Fruit fly (Drosophila melanogaster): Measurements from ENCODE around the gene Jig.
A peak's percentile ranks its signal among the peaks of the same experiment; 100 is the strongest.

The Jig gene

DNA sequence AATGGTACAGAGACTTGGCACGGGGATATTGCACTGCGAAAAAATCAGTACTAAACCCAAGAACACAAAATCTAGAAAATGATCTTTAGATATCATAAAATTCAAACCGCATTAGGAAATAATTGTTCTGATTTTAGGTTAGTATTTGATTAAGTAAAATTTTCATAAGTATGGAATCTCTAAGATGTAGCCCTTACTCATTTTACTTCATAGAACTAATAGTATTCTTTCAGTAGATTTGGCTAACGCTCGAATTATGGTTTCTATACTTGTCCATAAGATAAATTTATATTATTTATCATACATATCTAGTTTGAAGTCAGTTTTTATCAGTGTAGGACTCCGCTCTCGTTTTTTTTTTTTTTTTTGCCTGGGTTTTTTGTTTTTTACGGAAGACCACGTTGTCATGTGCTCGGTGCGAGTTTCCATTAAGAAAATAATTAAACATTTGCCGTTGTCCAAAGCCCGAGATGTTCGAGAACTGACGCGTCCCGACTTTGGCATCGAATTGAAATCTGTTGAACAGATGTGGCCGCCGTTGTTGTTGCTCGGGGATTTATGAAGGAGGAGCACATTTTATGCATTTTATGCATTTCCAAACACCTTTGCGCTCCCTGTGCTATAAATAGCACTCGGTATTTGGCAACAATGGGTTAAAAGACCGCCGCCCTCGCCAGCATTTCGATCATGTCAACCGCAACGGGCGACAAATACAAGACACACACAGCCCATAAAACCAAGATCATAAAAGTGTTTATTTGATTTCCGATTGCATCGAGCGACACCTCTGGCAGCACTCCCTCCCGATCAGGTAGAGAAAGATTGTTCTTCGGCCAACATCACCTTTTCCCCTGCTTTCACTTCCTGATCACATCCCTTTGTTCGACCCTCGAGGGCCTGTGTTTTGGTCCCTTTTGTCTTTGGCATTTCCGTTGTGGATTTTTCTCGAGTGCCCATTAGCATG lies 26.0 kb downstream of the Jig start (continued):
- no peak for TF ChIP-seq CG12219 (GFP tag; optimal IDR thresholded peaks at IDR 0.05)
- TF ChIP-seq Xrp1 (GFP tag; IDR thresholded peaks at IDR 0.05): peak; percentile 39; the same call in 1 of the 2 replicates
- TF ChIP-seq zen (tag; optimal IDR thresholded peaks at IDR 0.05): peak; percentile 27
- peak; percentile 46; the same call in 2 of the 3 replicates for TF ChIP-seq CG17361 (GFP tag; IDR thresholded peaks at IDR 0.05)
- TF ChIP-seq Sox102F (GFP tag; optimal IDR thresholded peaks at IDR 0.05): peak; percentile 16
- peak; percentile 15 for TF ChIP-seq Oli (tag; optimal IDR thresholded peaks at IDR 0.05)
- no peak for TF ChIP-seq her (GFP tag; optimal IDR thresholded peaks at IDR 0.05)
- no peak for TF ChIP-seq ci (GFP tag; IDR thresholded peaks at IDR 0.05)
- no peak for TF ChIP-seq toy (GFP tag; IDR thresholded peaks at IDR 0.05)
- no peak for TF ChIP-seq CG42726 (GFP tag; IDR thresholded peaks at IDR 0.05; ENCODE audit: partially characterized antibody)
- TF ChIP-seq CG18011 (GFP tag; optimal IDR thresholded peaks at IDR 0.05): no peak
- no peak for TF ChIP-seq stc (GFP tag; IDR thresholded peaks at IDR 0.05)
- TF ChIP-seq CG4404 (GFP tag; IDR thresholded peaks at IDR 0.05): peak; percentile 45
- TF ChIP-seq CG17829 (tag; optimal IDR thresholded peaks at IDR 0.05): peak; percentile 33
- peak; percentile 54 for TF ChIP-seq CG16815 (GFP tag; optimal IDR thresholded peaks at IDR 0.05)
- TF ChIP-seq CG5180 (GFP tag; optimal IDR thresholded peaks at IDR 0.05): no peak
- TF ChIP-seq Ssrp (tag; optimal IDR thresholded peaks at IDR 0.05): peak; percentile 26
- peak; percentile 46 for TF ChIP-seq tio (GFP tag; optimal IDR thresholded peaks at IDR 0.05)
- peak; percentile 11 for TF ChIP-seq CG1602 (GFP tag; optimal IDR thresholded peaks at IDR 0.05)
- TF ChIP-seq gcm (GFP tag; optimal IDR thresholded peaks at IDR 0.05): peak; percentile 9
- TF ChIP-seq grau (tag; optimal IDR thresholded peaks at IDR 0.05): peak; percentile 24
- no peak for TF ChIP-seq CG13123 (GFP tag; optimal IDR thresholded peaks at IDR 0.05)
- TF ChIP-seq CG15514 (GFP tag; optimal IDR thresholded peaks at IDR 0.05): no peak
- TF ChIP-seq tll (GFP tag; optimal IDR thresholded peaks at IDR 0.05): peak in 1 of 2 experiments; percentile 92
- TF ChIP-seq CG8924 (tag; optimal IDR thresholded peaks at IDR 0.05): peak; percentile 26
- no peak for TF ChIP-seq ase (GFP tag; IDR thresholded peaks at IDR 0.05)
- peak; percentile 9 for TF ChIP-seq CG10267 (tag; optimal IDR thresholded peaks at IDR 0.05)
- no peak for TF ChIP-seq Scr (GFP tag; IDR thresholded peaks at IDR 0.05; ENCODE audit: partially characterized antibody)
- TF ChIP-seq dmrt11E (tag; optimal IDR thresholded peaks at IDR 0.05): peak; percentile 75
- TF ChIP-seq crc (GFP tag; optimal IDR thresholded peaks at IDR 0.05): no peak
- TF ChIP-seq CG7839 (tag; optimal IDR thresholded peaks at IDR 0.05): peak; percentile 19
- TF ChIP-seq Chrac-16 (GFP tag; optimal IDR thresholded peaks at IDR 0.05): peak; percentile 19
- no peak for TF ChIP-seq dpn (GFP tag; optimal IDR thresholded peaks at IDR 0.05)
- TF ChIP-seq Nf-YC (tag; optimal IDR thresholded peaks at IDR 0.05): no peak
- peak; percentile 32 for TF ChIP-seq phol (tag; optimal IDR thresholded peaks at IDR 0.05)
- TF ChIP-seq nmo (GFP tag; optimal IDR thresholded peaks at IDR 0.05): peak; percentile 32
- TF ChIP-seq sima (GFP tag; optimal IDR thresholded peaks at IDR 0.05): no peak
- no peak for TF ChIP-seq lbe (GFP tag; optimal IDR thresholded peaks at IDR 0.05)
- no peak for TF ChIP-seq unpg (GFP tag; optimal IDR thresholded peaks at IDR 0.05)
- TF ChIP-seq row (GFP tag; IDR thresholded peaks at IDR 0.05): 0 out of 3 replicates have a peak, but pooled peaks have one; percentile 28
- peak; percentile 98 for TF ChIP-seq twi (tag; optimal IDR thresholded peaks at IDR 0.05)
- no peak for TF ChIP-seq Doc3 (GFP tag; IDR thresholded peaks at IDR 0.05; ENCODE audit: partially characterized antibody)
- peak; percentile 43 for TF ChIP-seq CG33557 (GFP tag; optimal IDR thresholded peaks at IDR 0.05)
- 0 out of 2 replicates have a peak, but pooled peaks have one; percentile 9 for TF ChIP-seq CG8765 (GFP tag; IDR thresholded peaks at IDR 0.05)
- TF ChIP-seq CG43689 (GFP tag; IDR thresholded peaks at IDR 0.05): no peak
- no peak for TF ChIP-seq Asciz (GFP tag; optimal IDR thresholded peaks at IDR 0.05)
- peak; percentile 24 for TF ChIP-seq CG15479 (GFP tag; optimal IDR thresholded peaks at IDR 0.05)
